Worm (Caenorhabditis elegans): ENCODE measurements around the gene atg-7.

atg-7 gene

ce11 chrIV:11067003-11067402, 13.9 kb downstream of the atg-7 start, which contains the start of gene ttr-17:
ttr-17 (minus strand) TSS chrIV:11067026.
- TF ChIP-seq fos-1 (tag; optimal IDR thresholded peaks at IDR 0.05) (no peak), daf-16 (GFP tag; optimal IDR thresholded peaks at IDR 0.05) (peak in 1 of 2 experiments; percentile 83), daf-16 (tag; optimal IDR thresholded peaks at IDR 0.05) (no peak)

- TF ChIP-seq ama-1 (optimal IDR thresholded peaks at IDR 0.05) (peak; percentile 57), daf-16 (GFP tag; optimal IDR thresholded peaks at IDR 0.05) (peak in 1 of 2 experiments; percentile 91), daf-16 (tag; optimal IDR thresholded peaks at IDR 0.05) (no peak), nhr-11 (tag; optimal IDR thresholded peaks at IDR 0.05) (peak; percentile 67), egl-27 (tag; optimal IDR thresholded peaks at IDR 0.05) (no peak), Y75B8A.6 (GFP tag; IDR thresholded peaks at IDR 0.05) (no peak)
Measured at ce11 chrIV:11063962-11064361, 16.9 kb downstream of the atg-7 start, which contains the start of gene ttr-16. ttr-16 (minus strand) TSS chrIV:11064137.

ce11 chrIV:11062984-11063613, 17.8 kb downstream of the atg-7 start:
- TF ChIP-seq unc-62 (GFP tag; optimal IDR thresholded peaks at IDR 0.05 in 1 of 2): peak in 1 of 2 experiments; percentile 94
- TF ChIP-seq unc-62 (tag; optimal IDR thresholded peaks at IDR 0.05): no peak
- TF ChIP-seq T26A8.4 (GFP tag; IDR thresholded peaks at IDR 0.05): peak; percentile 66; the same call in 1 of the 2 replicates
- TF ChIP-seq ama-1 (optimal IDR thresholded peaks at IDR 0.05): peak; percentile 48
- TF ChIP-seq daf-16 (GFP tag; optimal IDR thresholded peaks at IDR 0.05): peak in 1 of 2 experiments; percentile 78
- TF ChIP-seq daf-16 (tag; optimal IDR thresholded peaks at IDR 0.05): no peak
- no peak for TF ChIP-seq Y48G9A.11 (GFP tag; IDR thresholded peaks at IDR 0.05)

- TF ChIP-seq daf-8 (GFP tag; IDR thresholded peaks at IDR 0.05): no peak
- TF ChIP-seq lin-38 (GFP tag; IDR thresholded peaks at IDR 0.05): peak; percentile 85
- no peak for TF ChIP-seq madf-9 (GFP tag; conservative IDR thresholded peaks at IDR 0.05)
- no peak for TF ChIP-seq lim-7 (GFP tag; IDR thresholded peaks at IDR 0.05)
- no peak for TF ChIP-seq zfp-3 (GFP tag; conservative IDR thresholded peaks at IDR 0.05)
- TF ChIP-seq zag-1 (tag; optimal IDR thresholded peaks at IDR 0.05): no peak
- TF ChIP-seq hlh-30 (tag; optimal IDR thresholded peaks at IDR 0.05; ENCODE audit: insufficient read depth): no peak
- no peak for TF ChIP-seq nhr-111 (GFP tag; optimal IDR thresholded peaks at IDR 0.05)
- TF ChIP-seq T20F7.1 (GFP tag; optimal IDR thresholded peaks at IDR 0.05): no peak
- no peak for TF ChIP-seq cey-2 (tag; optimal IDR thresholded peaks at IDR 0.05; ENCODE audit: borderline replicate concordance, insufficient read depth)
- TF ChIP-seq ctbp-1 (GFP tag; IDR thresholded peaks at IDR 0.05): no peak
- TF ChIP-seq unc-130 (GFP tag; optimal IDR thresholded peaks at IDR 0.05): peak; percentile 19
- no peak for TF ChIP-seq Y75B8A.6 (GFP tag; IDR thresholded peaks at IDR 0.05)
- TF ChIP-seq duxl-1 (tag; optimal IDR thresholded peaks at IDR 0.05; ENCODE audit: poor library complexity): no peak
- TF ChIP-seq nhr-76 (tag; optimal IDR thresholded peaks at IDR 0.05): no peak
- TF ChIP-seq ceh-44 (GFP tag; IDR thresholded peaks at IDR 0.05): 0 out of 2 replicates have a peak, but pooled peaks have one; percentile 31
- TF ChIP-seq dpl-1 (GFP tag; optimal IDR thresholded peaks at IDR 0.05): no peak
- TF ChIP-seq F37D6.2 (tag; optimal IDR thresholded peaks at IDR 0.05): no peak
- no peak for TF ChIP-seq vab-7 (GFP tag; IDR thresholded peaks at IDR 0.05)
- TF ChIP-seq egl-27 (tag; optimal IDR thresholded peaks at IDR 0.05): no peak
- no peak for TF ChIP-seq D1046.2 (GFP tag; IDR thresholded peaks at IDR 0.05)
Measured at ce11 chrIV:11053652-11054317, 27.1 kb downstream of the atg-7 start, which contains the start of the genes F36H1.12 and lin-3. F36H1.12 (minus strand) TSS chrIV:11053702. lin-3 (plus strand) TSS chrIV:11054308.

ce11 chrIV:11051963-11052362, 28.9 kb downstream of the atg-7 start:
- TF ChIP-seq unc-62 (GFP tag; optimal IDR thresholded peaks at IDR 0.05 in 1 of 2) (peak in 1 of 2 experiments; percentile 91), unc-62 (tag; optimal IDR thresholded peaks at IDR 0.05) (no peak), php-3 (GFP tag; IDR thresholded peaks at IDR 0.05) (no peak), T26A8.4 (GFP tag; IDR thresholded peaks at IDR 0.05) (no peak)

Measured in whole organism, L4 larva.